Fruit fly (Drosophila melanogaster) whole organism, embryonic: Measurements from ENCODE around the gene CG8668.

ENCODE experiments used
- Abd-B ChIP-seq: fragments of 200-800 bp; sonication (Bioruptor generic); optimal IDR thresholded peaks from 2 replicates; lab custom pipeline; 2018; ENCODE audit warnings: missing biosample characterization, mild to moderate bottlenecking, missing genetic modification characterization, moderate library complexity
- Blimp-1 ChIP-seq: fragments of 200-800 bp; sonication (Bioruptor generic); optimal IDR thresholded peaks from 3 replicates; lab custom pipeline; 2018; ENCODE audit warnings: missing biosample characterization, missing genetic modification characterization, mild to moderate bottlenecking, moderate library complexity, missing genetic modification reagents
- CG10321 ChIP-seq: fragments of 200-800 bp; sonication (Bioruptor generic); IDR thresholded peaks from 2 replicates; pipeline ENCODE4 v1.3.6; 2022; ENCODE audit warnings: missing biosample characterization, missing genetic modification characterization
- CG11093 ChIP-seq: fragments of 200-800 bp; sonication (Bioruptor generic); IDR thresholded peaks from 3 replicates; pipeline ENCODE4 v1.3.6; 2022; ENCODE audit warnings: missing biosample characterization, missing genetic modification characterization
- CG12769 ChIP-seq: fragments of 200-800 bp; sonication (Bioruptor generic); optimal IDR thresholded peaks from 2 replicates; lab custom pipeline; 2019; ENCODE audit warnings: missing biosample characterization, mild to moderate bottlenecking, missing genetic modification characterization, moderate library complexity
- CG13296 ChIP-seq: fragments of 200-800 bp; sonication (Bioruptor generic); optimal IDR thresholded peaks from 3 replicates; lab custom pipeline; 2018; ENCODE audit warnings: missing biosample characterization, mild to moderate bottlenecking, missing genetic modification characterization
- CG14050 ChIP-seq: fragments of 200-800 bp; sonication (Bioruptor generic); IDR thresholded peaks from 3 replicates; pipeline ENCODE4 v1.3.6; 2022; ENCODE audit warnings: missing biosample characterization, missing genetic modification characterization
- CG2889 ChIP-seq: fragments of 200-800 bp; sonication (Bioruptor generic); IDR thresholded peaks from 3 replicates; pipeline ENCODE4 v1.3.6; 2022; ENCODE audit warnings: missing biosample characterization, missing genetic modification characterization
- CG31388 ChIP-seq: fragments of 200-800 bp; sonication (Bioruptor generic); optimal IDR thresholded peaks from 2 replicates; lab custom pipeline; 2016; ENCODE audit warnings: missing biosample characterization, missing genetic modification characterization
- CG3407 ChIP-seq: fragments of 200-800 bp; sonication (Bioruptor generic); optimal IDR thresholded peaks from 2 replicates; lab custom pipeline; 2018; ENCODE audit warnings: missing biosample characterization, mild to moderate bottlenecking, missing genetic modification characterization
- CG3995 ChIP-seq: fragments of 200-800 bp; sonication (Bioruptor generic); optimal IDR thresholded peaks from 3 replicates; lab custom pipeline; 2016; ENCODE audit warnings: missing biosample characterization, missing genetic modification characterization
- CG42726 ChIP-seq: fragments of 200-800 bp; sonication (Bioruptor generic); IDR thresholded peaks from 2 replicates; pipeline ENCODE4 v1.3.6; 2022; ENCODE audit warnings: missing biosample characterization, missing genetic modification characterization; ENCODE audit not compliant: partially characterized antibody
- CG4424 ChIP-seq: fragments of 200-800 bp; sonication (Bioruptor generic); optimal IDR thresholded peaks from 3 replicates; lab custom pipeline; 2016; ENCODE audit warnings: missing biosample characterization, missing genetic modification characterization
- CG7745 ChIP-seq: fragments of 200-800 bp; sonication (Bioruptor generic); optimal IDR thresholded peaks from 2 replicates; lab custom pipeline; 2018; ENCODE audit warnings: missing biosample characterization, mild to moderate bottlenecking, missing genetic modification characterization, moderate library complexity
- CG7987 ChIP-seq: fragments of 200-800 bp; sonication (Bioruptor generic); optimal IDR thresholded peaks from 2 replicates; lab custom pipeline; 2018; ENCODE audit warnings: missing biosample characterization, mild to moderate bottlenecking, missing genetic modification characterization, moderate library complexity
- CG9215 ChIP-seq: fragments of 200-800 bp; sonication (Bioruptor generic); IDR thresholded peaks from 2 replicates; pipeline ENCODE4 v1.3.6; 2022; ENCODE audit warnings: missing biosample characterization, missing genetic modification characterization
- Chrac-16 ChIP-seq: fragments of 200-800 bp; sonication (Bioruptor generic); optimal IDR thresholded peaks from 3 replicates; lab custom pipeline; 2016; ENCODE audit warnings: missing biosample characterization, missing genetic modification characterization
- Ets97D ChIP-seq: fragments of 200-800 bp; sonication (Bioruptor generic); optimal IDR thresholded peaks from 3 replicates; lab custom pipeline; 2016; ENCODE audit warnings: missing biosample characterization, missing genetic modification characterization
- Fer3 ChIP-seq: fragments of 200-800 bp; sonication (Bioruptor generic); optimal IDR thresholded peaks from 2 replicates; lab custom pipeline; 2018; ENCODE audit warnings: missing biosample characterization, mild to moderate bottlenecking, missing genetic modification characterization, moderate library complexity
- H15 ChIP-seq: fragments of 200-800 bp; sonication (Bioruptor generic); IDR thresholded peaks from 3 replicates; pipeline ENCODE4 v1.3.6; 2022; ENCODE audit warnings: missing biosample characterization, missing genetic modification characterization
- Kr ChIP-seq: fragments of 200-800 bp; sonication (Bioruptor generic); optimal IDR thresholded peaks from 2 replicates; lab custom pipeline; 2017; ENCODE audit warnings: missing biosample characterization, mild to moderate bottlenecking, missing genetic modification characterization
- MESR4 ChIP-seq: fragments of 200-800 bp; sonication (Bioruptor generic); optimal IDR thresholded peaks from 2 replicates; lab custom pipeline; 2018; ENCODE audit warnings: missing biosample characterization, mild to moderate bottlenecking, missing genetic modification characterization, moderate library complexity
- Pdp1 ChIP-seq, 2 experiments: fragments of 200-800 bp; sonication (Bioruptor generic); optimal IDR thresholded peaks; 3 replicates each; lab custom pipeline; 2016; ENCODE audit warnings: missing biosample characterization in 2 of 2, missing genetic modification characterization in 2 of 2, mild to moderate bottlenecking in 1 of 2, moderate library complexity in 1 of 2
- Rx ChIP-seq: fragments of 200-800 bp; sonication (Bioruptor generic); IDR thresholded peaks from 2 replicates; pipeline ENCODE4 v1.3.6; 2022; ENCODE audit warnings: missing biosample characterization, missing genetic modification characterization
- Sox102F ChIP-seq: fragments of 200-800 bp; sonication (Bioruptor generic); optimal IDR thresholded peaks from 2 replicates; lab custom pipeline; 2018; ENCODE audit warnings: missing biosample characterization, mild to moderate bottlenecking, missing genetic modification characterization, moderate library complexity
- Ssrp ChIP-seq: fragments of 200-800 bp; sonication (Bioruptor generic); optimal IDR thresholded peaks from 2 replicates; lab custom pipeline; 2018; ENCODE audit warnings: missing biosample characterization, mild to moderate bottlenecking, missing genetic modification characterization, moderate library complexity
- TFAM ChIP-seq: fragments of 200-800 bp; sonication (Bioruptor generic); optimal IDR thresholded peaks from 2 replicates; lab custom pipeline; 2017; ENCODE audit warnings: missing biosample characterization, missing genetic modification characterization, inconsistent platforms
- caup ChIP-seq: fragments of 200-800 bp; sonication (Bioruptor generic); optimal IDR thresholded peaks from 3 replicates; lab custom pipeline; 2017; ENCODE audit warnings: missing biosample characterization, mild to moderate bottlenecking, missing genetic modification characterization, moderate library complexity; ENCODE audit not compliant: severe bottlenecking
- cg ChIP-seq: fragments of 200-800 bp; sonication (Bioruptor generic); optimal IDR thresholded peaks from 3 replicates; lab custom pipeline; 2019; ENCODE audit warnings: missing biosample characterization, mild to moderate bottlenecking, missing genetic modification characterization, moderate library complexity
- chif ChIP-seq, 2 experiments: fragments of 200-800 bp; sonication (Bioruptor generic); optimal IDR thresholded peaks; 3 replicates each; lab custom pipeline; 2016; ENCODE audit warnings: missing biosample characterization in 2 of 2, missing genetic modification characterization in 2 of 2
- chinmo ChIP-seq: fragments of 200-800 bp; sonication (Bioruptor generic); IDR thresholded peaks from 4 replicates; pipeline ENCODE4 v1.3.6; 2022; ENCODE audit warnings: missing biosample characterization, missing genetic modification characterization; ENCODE audit not compliant: partially characterized antibody
- chn ChIP-seq: fragments of 200-800 bp; sonication (Bioruptor generic); optimal IDR thresholded peaks from 2 replicates; lab custom pipeline; 2016; ENCODE audit warnings: missing biosample characterization, missing genetic modification characterization
- eyg ChIP-seq: fragments of 200-800 bp; sonication (Bioruptor generic); optimal IDR thresholded peaks from 3 replicates; lab custom pipeline; 2016; ENCODE audit warnings: missing biosample characterization, missing genetic modification characterization
- fu2 ChIP-seq: fragments of 200-800 bp; sonication (Bioruptor generic); optimal IDR thresholded peaks from 2 replicates; lab custom pipeline; 2016; ENCODE audit warnings: missing biosample characterization, missing genetic modification characterization
- gce ChIP-seq: fragments of 200-800 bp; sonication (Bioruptor generic); IDR thresholded peaks from 3 replicates; pipeline ENCODE4 v1.3.6; 2022; ENCODE audit warnings: missing biosample characterization, missing genetic modification characterization
- hth ChIP-seq: fragments of >200 bp; optimal IDR thresholded peaks from 2 replicates; lab custom pipeline; 2017; ENCODE audit warnings: inconsistent platforms
- lilli ChIP-seq: fragments of 200-800 bp; sonication (Bioruptor generic); optimal IDR thresholded peaks from 3 replicates; lab custom pipeline; 2016; ENCODE audit warnings: missing biosample characterization, missing genetic modification characterization
- mirr ChIP-seq: fragments of 200-800 bp; sonication (Bioruptor generic); optimal IDR thresholded peaks from 3 replicates; lab custom pipeline; 2018; ENCODE audit warnings: missing biosample characterization, mild to moderate bottlenecking, missing genetic modification characterization
- otp ChIP-seq: fragments of 200-800 bp; sonication (Bioruptor generic); IDR thresholded peaks from 3 replicates; pipeline ENCODE4, ENCODE4 v1.3.6; 2022; ENCODE audit warnings: missing biosample characterization, missing genetic modification characterization
- pb ChIP-seq: fragments of 200-800 bp; sonication (Bioruptor generic); optimal IDR thresholded peaks from 3 replicates; lab custom pipeline; 2016; ENCODE audit warnings: missing biosample characterization, missing genetic modification characterization
- sc ChIP-seq, 3 experiments: fragments of >200 bp in 2 of 3; fragments of 200-800 bp in 1 of 3; sonication (Bioruptor generic) in 1 of 3; optimal IDR thresholded peaks; 2 replicates in 2 of 3; 3 replicates in 1 of 3; lab custom pipeline; 2017; ENCODE audit warnings: mild to moderate bottlenecking in 1 of 3, missing biosample characterization in 1 of 3, missing genetic modification characterization in 1 of 3, missing genetic modification reagents in 1 of 3
- sd ChIP-seq: fragments of 200-800 bp; sonication (Bioruptor generic); optimal IDR thresholded peaks from 3 replicates; lab custom pipeline; 2018; ENCODE audit warnings: missing biosample characterization, mild to moderate bottlenecking, missing genetic modification characterization, moderate library complexity
- sens ChIP-seq: fragments of 200-800 bp; sonication (Bioruptor generic); peaks from one replicate; lab custom pipeline; 2016; ENCODE audit warnings: missing biosample characterization, missing genetic modification characterization
- sens-2 ChIP-seq: fragments of 200-800 bp; sonication (Bioruptor generic); IDR thresholded peaks from 2 replicates; pipeline ENCODE4 v1.3.6; 2022; ENCODE audit warnings: missing biosample characterization, missing genetic modification characterization
- sim ChIP-seq: fragments of 200-800 bp; sonication (Bioruptor generic); IDR thresholded peaks from 2 replicates; pipeline ENCODE4 v1.3.6; 2022; ENCODE audit warnings: missing biosample characterization, missing genetic modification characterization
- slp2 ChIP-seq: fragments of 200-800 bp; sonication (Bioruptor generic); optimal IDR thresholded peaks from 2 replicates; lab custom pipeline; 2016; ENCODE audit warnings: missing biosample characterization, missing genetic modification characterization
- sna ChIP-seq: fragments of 200-800 bp; sonication (Bioruptor generic); IDR thresholded peaks from 2 replicates; pipeline ENCODE4 v1.3.6; 2022; ENCODE audit warnings: missing biosample characterization, missing genetic modification characterization; ENCODE audit not compliant: partially characterized antibody
- so ChIP-seq: fragments of 200-800 bp; sonication (Bioruptor generic); IDR thresholded peaks from 3 replicates; pipeline ENCODE4 v1.3.6; 2022; ENCODE audit warnings: missing biosample characterization, missing genetic modification characterization
- sug ChIP-seq: fragments of 200-800 bp; optimal IDR thresholded peaks from 2 replicates; lab custom pipeline; 2019; ENCODE audit warnings: missing biosample characterization, mild to moderate bottlenecking, missing genetic modification characterization, moderate library complexity

The CG8668 gene

DNA sequence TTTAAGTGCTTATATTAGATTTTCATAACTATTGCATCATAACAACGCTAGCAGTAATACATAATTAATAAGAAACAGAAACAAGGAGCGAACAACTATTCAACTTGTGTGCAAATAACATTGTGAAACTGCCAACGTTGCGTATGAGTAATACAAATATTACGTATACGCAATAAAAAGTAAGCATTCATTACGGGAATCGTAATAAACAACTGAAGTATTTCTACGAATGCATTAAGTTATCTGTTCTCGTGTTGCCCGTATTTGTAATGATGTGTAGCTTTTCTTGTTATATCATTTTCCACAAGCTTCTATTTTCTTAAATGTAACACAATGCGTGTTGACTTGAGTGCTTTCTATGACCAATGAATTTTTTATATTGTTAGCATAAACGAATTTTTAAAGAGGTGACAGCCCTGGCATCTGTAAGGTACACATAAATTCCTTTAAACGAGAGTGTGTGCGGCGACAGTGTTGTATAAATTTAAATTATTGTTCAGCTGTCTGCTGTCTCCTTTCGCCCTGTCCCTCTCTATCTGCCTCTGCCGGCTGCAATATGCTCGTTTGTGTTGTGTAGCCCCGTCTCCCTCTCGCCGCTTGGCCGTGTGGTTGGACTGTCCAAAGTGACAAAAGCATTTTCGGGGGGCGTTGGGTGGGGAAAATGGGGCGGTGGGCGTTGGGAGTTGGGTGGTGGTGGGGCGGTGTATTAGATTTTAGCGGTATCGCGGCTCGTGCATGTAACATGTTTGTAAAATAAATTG lies 27.0 kb upstream of the CG8668 start (continued):
- no peak for TF ChIP-seq MESR4
- TF ChIP-seq slp2 (GFP tag; lab: Kevin White, UChicago), result no peak
- no peak for TF ChIP-seq CG13296 (GFP tag; lab: Kevin White, UChicago)
- TF ChIP-seq CG12769 (tag; lab: Kevin White, UChicago), result peak; percentile 66
- peak in 1 of 2 experiments; percentile 4 for TF ChIP-seq chif (GFP tag; optimal IDR thresholded peaks at IDR 0.05; lab: Kevin White, UChicago)
- no peak for TF ChIP-seq fu2
- TF ChIP-seq chinmo, result peak; percentile 84
- no peak for TF ChIP-seq Blimp-1 (GFP tag; lab: Kevin White, UChicago)
- TF ChIP-seq CG3995, result no peak
- no peak for TF ChIP-seq H15 (GFP tag; lab: Robert Waterston, UW)
- TF ChIP-seq Rx (GFP tag; lab: Robert Waterston, UW), result no peak
- no peak for TF ChIP-seq Ssrp (tag; lab: Kevin White, UChicago)
- no peak for TF ChIP-seq CG2889
- peak; percentile 68 for TF ChIP-seq sd (tag; lab: Kevin White, UChicago)
- no peak for TF ChIP-seq sens-2 (GFP tag; lab: Robert Waterston, UW)
- TF ChIP-seq sim, result no peak
- no peak for TF ChIP-seq Chrac-16 (GFP tag; lab: Kevin White, UChicago)
- 0 out of 2 replicates have a peak, but pooled peaks have one; percentile 31 for TF ChIP-seq CG42726 (GFP tag; lab: Robert Waterston, UW)
- TF ChIP-seq mirr (GFP tag; lab: Kevin White, UChicago), result peak; percentile 27
- peak; percentile 20 for TF ChIP-seq Kr (GFP tag; lab: Kevin White, UChicago)
- TF ChIP-seq Ets97D (GFP tag; lab: Kevin White, UChicago), result no peak
- TF ChIP-seq sna (GFP tag; lab: Robert Waterston, UW), result no peak
- no peak for TF ChIP-seq Fer3 (tag; lab: Kevin White, UChicago)
- TF ChIP-seq Sox102F, result no peak
- no peak for TF ChIP-seq sug (tag; lab: Kevin White, UChicago)
- no peak for TF ChIP-seq pb
- TF ChIP-seq CG7987 (GFP tag; lab: Kevin White, UChicago), result peak; percentile 7
- no peak for TF ChIP-seq hth (lab: Kevin White, UChicago)
- TF ChIP-seq gce (GFP tag; lab: Robert Waterston, UW), result peak; percentile 49; the same call in 1 of the 3 replicates
- TF ChIP-seq so (GFP tag; lab: Robert Waterston, UW), result peak; percentile 57; the same call in 1 of the 3 replicates
- peak; percentile 79 for TF ChIP-seq sens (GFP tag; lab: Kevin White, UChicago)
- no peak for TF ChIP-seq CG3407 (GFP tag; lab: Kevin White, UChicago)
- no peak for TF ChIP-seq CG7745 (tag; lab: Kevin White, UChicago)
- TF ChIP-seq CG9215 (GFP tag; lab: Robert Waterston, UW), result no peak
- TF ChIP-seq Pdp1 (GFP tag; optimal IDR thresholded peaks at IDR 0.05; lab: Kevin White, UChicago), result peak in 1 of 2 experiments; percentile 53
- TF ChIP-seq eyg (GFP tag; lab: Kevin White, UChicago), result no peak
- TF ChIP-seq CG31388, result no peak
- no peak for TF ChIP-seq CG4424 (GFP tag; lab: Kevin White, UChicago)
- TF ChIP-seq lilli (GFP tag; lab: Kevin White, UChicago), result no peak
- TF ChIP-seq caup (GFP tag; lab: Kevin White, UChicago), result no peak
- no peak for TF ChIP-seq TFAM (GFP tag; lab: Kevin White, UChicago)
- TF ChIP-seq CG10321 (GFP tag; lab: Robert Waterston, UW), result peak; percentile 81
- no peak for TF ChIP-seq sc (optimal IDR thresholded peaks at IDR 0.05; lab: Kevin White, UChicago)
- no peak for TF ChIP-seq sc (GFP tag; optimal IDR thresholded peaks at IDR 0.05; lab: Kevin White, UChicago)
- TF ChIP-seq CG14050 (GFP tag; lab: Robert Waterston, UW), result no peak
- no peak for TF ChIP-seq chn
- no peak for TF ChIP-seq CG11093 (GFP tag; lab: Robert Waterston, UW)
- peak; percentile 55 for TF ChIP-seq cg (GFP tag; lab: Kevin White, UChicago)
- TF ChIP-seq Abd-B (GFP tag; lab: Kevin White, UChicago), result no peak
- TF ChIP-seq otp, result 0 out of 3 replicates have a peak, but pooled peaks have one; percentile 23
